Worm (Caenorhabditis elegans): ENCODE results near the gene spin-3.

spin-3 gene

DNA sequence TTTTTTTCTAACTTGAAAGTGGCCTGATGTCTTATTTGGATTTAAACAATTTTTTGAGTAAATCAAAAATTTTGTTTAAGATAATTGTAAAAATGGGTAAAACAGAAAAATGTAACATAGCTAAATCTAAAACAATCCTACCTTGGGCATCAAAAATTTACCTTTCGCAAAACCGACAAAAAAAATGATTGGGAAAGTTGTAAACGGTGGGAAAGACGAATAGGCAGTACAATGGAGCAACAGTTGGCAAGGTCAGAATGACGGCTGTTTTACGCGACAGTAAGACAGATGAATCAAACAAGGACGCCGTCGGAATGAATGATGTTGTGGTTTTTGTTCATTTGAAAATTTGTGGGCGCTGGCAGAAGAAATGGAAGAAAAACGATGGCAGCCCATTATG is 44.4 kb downstream of the spin-3 start:
- TF ChIP-seq lin-35 (GFP tag; optimal IDR thresholded peaks at IDR 0.05) (no peak), aptf-2 (GFP tag; conservative IDR thresholded peaks at IDR 0.05) (no peak), ceh-27 (GFP tag; optimal IDR thresholded peaks at IDR 0.05) (no peak), pha-4 (tag; optimal IDR thresholded peaks at IDR 0.05) (no peak), hmg-20 (GFP tag; IDR thresholded peaks at IDR 0.05) (no peak), bed-1 (GFP tag; IDR thresholded peaks at IDR 0.05) (no peak), B0035.1 (tag; optimal IDR thresholded peaks at IDR 0.05) (no peak), Y67H2A.10 (GFP tag; conservative IDR thresholded peaks at IDR 0.05) (no peak), rec-8 (tag; optimal IDR thresholded peaks at IDR 0.05) (no peak), F52B5.7 (tag; optimal IDR thresholded peaks at IDR 0.05) (no peak), tbx-9 (tag; optimal IDR thresholded peaks at IDR 0.05; ENCODE audit: borderline replicate concordance) (no peak), nfya-2 (GFP tag; IDR thresholded peaks at IDR 0.05) (no peak), mxl-1 (tag; optimal IDR thresholded peaks at IDR 0.05) (no peak), ztf-6 (GFP tag; IDR thresholded peaks at IDR 0.05) (no peak), C17E4.6 (GFP tag; IDR thresholded peaks at IDR 0.05) (no peak), hlh-26 (GFP tag; conservative IDR thresholded peaks at IDR 0.05) (no peak), snpc-4 (GFP tag; optimal IDR thresholded peaks at IDR 0.05) (no peak), snpc-4 (tag; optimal IDR thresholded peaks at IDR 0.05) (no peak), ztf-28 (GFP tag; IDR thresholded peaks at IDR 0.05) (no peak), F23B12.7 (tag; optimal IDR thresholded peaks at IDR 0.05; ENCODE audit: insufficient read depth) (no peak), hmg-1.2 (GFP tag; IDR thresholded peaks at IDR 0.05) (no peak)

DNA sequence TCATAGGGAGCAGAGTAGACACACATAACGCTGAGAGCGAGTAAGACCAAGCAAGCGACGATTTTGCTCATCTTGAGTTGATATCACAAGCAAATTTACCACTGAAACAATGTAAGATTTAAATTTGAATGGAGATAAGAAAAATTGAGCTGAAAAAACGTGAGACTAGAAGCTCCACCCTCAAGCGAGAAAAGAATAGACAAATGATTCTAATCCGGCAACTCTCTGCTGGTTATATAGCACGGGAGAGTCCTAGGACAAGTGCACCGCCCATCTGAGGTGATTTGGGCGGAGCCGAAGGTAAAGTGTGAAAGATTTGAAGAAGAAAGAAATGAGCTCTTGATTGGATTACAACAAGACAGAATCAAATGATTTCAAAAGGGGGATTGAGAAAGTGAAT is 48.3 kb downstream of the spin-3 start, which contains the start of gene nlp-3:
Gene nlp-3 (minus strand): TSS at position 101 of the 400 bp plus-strand sequence.
- TF ChIP-seq pbrm-1 (GFP tag; IDR thresholded peaks at IDR 0.05) = no peak
- no peak for TF ChIP-seq B0019.2 (GFP tag; conservative IDR thresholded peaks at IDR 0.05)
- no peak for TF ChIP-seq him-1 (tag; optimal IDR thresholded peaks at IDR 0.05)
- TF ChIP-seq cebp-2 (GFP tag; IDR thresholded peaks at IDR 0.05) = no peak
- TF ChIP-seq B0336.3 (GFP tag; IDR thresholded peaks at IDR 0.05) = no peak
- TF ChIP-seq pha-4 (tag; optimal IDR thresholded peaks at IDR 0.05) = no peak
- no peak for TF ChIP-seq let-526 (GFP tag; IDR thresholded peaks at IDR 0.05)
- no peak for TF ChIP-seq atf-7 (tag; optimal IDR thresholded peaks at IDR 0.05)
- no peak for TF ChIP-seq hlh-26 (GFP tag; conservative IDR thresholded peaks at IDR 0.05)
- no peak for TF ChIP-seq ztf-18 (tag; optimal IDR thresholded peaks at IDR 0.05)
- TF ChIP-seq ceh-100 (GFP tag; IDR thresholded peaks at IDR 0.05) = no peak
- TF ChIP-seq lin-26 (GFP tag; IDR thresholded peaks at IDR 0.05) = no peak
- no peak for TF ChIP-seq athp-1 (tag; optimal IDR thresholded peaks at IDR 0.05)

DNA sequence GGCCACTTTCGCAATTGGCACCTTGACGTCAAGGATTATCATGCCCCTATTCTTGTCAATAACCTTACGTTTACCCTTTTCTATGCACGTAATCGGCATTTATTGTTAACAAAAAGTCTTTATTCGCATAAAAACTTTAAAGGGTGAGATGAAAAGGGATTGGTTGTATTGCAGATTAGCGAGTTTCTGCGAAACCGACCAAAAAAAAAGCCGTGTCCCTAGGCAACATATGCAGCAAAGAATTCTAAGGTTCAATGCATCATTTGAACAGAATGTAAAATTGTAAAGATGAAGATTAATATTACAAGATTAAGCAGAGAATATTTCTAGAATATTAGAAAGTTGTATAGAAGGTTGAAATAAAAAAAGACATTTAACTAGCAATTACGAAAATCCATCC is 52.0 kb downstream of the spin-3 start:
- TF ChIP-seq K11D2.4 (GFP tag; IDR thresholded peaks at IDR 0.05) (no peak), Y67H2A.10 (GFP tag; conservative IDR thresholded peaks at IDR 0.05) (no peak), nhr-120 (GFP tag; IDR thresholded peaks at IDR 0.05) (no peak), tbp1 (GFP tag; optimal IDR thresholded peaks at IDR 0.05) (no peak), cebp-1 (GFP tag; IDR thresholded peaks at IDR 0.05) (no peak), cebp-1 (tag; optimal IDR thresholded peaks at IDR 0.05) (no peak), hmg-1.2 (GFP tag; IDR thresholded peaks at IDR 0.05) (no peak), lin-54 (GFP tag; optimal IDR thresholded peaks at IDR 0.05) (no peak), snpc-1.3 (tag; optimal IDR thresholded peaks at IDR 0.05; ENCODE audit: insufficient read depth) (no peak), B0336.3 (GFP tag; IDR thresholded peaks at IDR 0.05) (no peak), rpc-1 (optimal IDR thresholded peaks at IDR 0.05) (no peak), rpc-1 (tag; optimal IDR thresholded peaks at IDR 0.05) (no peak), repo-1 (tag; optimal IDR thresholded peaks at IDR 0.05) (no peak), ztf-3 (GFP tag; optimal IDR thresholded peaks at IDR 0.05) (no peak), chd-7 (tag; optimal IDR thresholded peaks at IDR 0.05) (no peak), nfyb-1 (GFP tag; IDR thresholded peaks at IDR 0.05) (no peak), F49E8.2 (tag; optimal IDR thresholded peaks at IDR 0.05; ENCODE audit: insufficient read depth) (no peak), fkh-3 (tag; optimal IDR thresholded peaks at IDR 0.05) (no peak)

All from whole organism, young adult.